Fruit fly (Drosophila melanogaster): ENCODE data around the gene GATAe.

The GATAe gene

dm6 chr3R:16009030-16009429 is at the start of gene GATAe (continued):
- TF ChIP-seq CG14965 (GFP tag; optimal IDR thresholded peaks at IDR 0.05; ENCODE audit: borderline replicate concordance), result no peak
- no peak for TF ChIP-seq Ada2b (GFP tag; IDR thresholded peaks at IDR 0.05)
- TF ChIP-seq CG34422 (GFP tag; IDR thresholded peaks at IDR 0.05), result no peak
- TF ChIP-seq NC2β (GFP tag; optimal IDR thresholded peaks at IDR 0.05), result no peak
- TF ChIP-seq sisA (GFP tag; IDR thresholded peaks at IDR 0.05), result no peak
- no peak for TF ChIP-seq CG6791 (GFP tag; IDR thresholded peaks at IDR 0.05; ENCODE audit: partially characterized antibody)
- TF ChIP-seq gfzf (GFP tag; optimal IDR thresholded peaks at IDR 0.05), result no peak
- no peak for TF ChIP-seq crc (GFP tag; optimal IDR thresholded peaks at IDR 0.05)
- TF ChIP-seq CG4424 (GFP tag; optimal IDR thresholded peaks at IDR 0.05), result no peak
- no peak for TF ChIP-seq CG11696 (GFP tag; IDR thresholded peaks at IDR 0.05)
- TF ChIP-seq Hr51 (GFP tag; optimal IDR thresholded peaks at IDR 0.05), result no peak
- no peak for TF ChIP-seq fru (optimal IDR thresholded peaks at IDR 0.05)
- peak in 1 of 2 experiments; percentile 2 for TF ChIP-seq Pdp1 (GFP tag; optimal IDR thresholded peaks at IDR 0.05)
- TF ChIP-seq CG3281 (GFP tag; optimal IDR thresholded peaks at IDR 0.05), result no peak
- TF ChIP-seq bab2 (GFP tag; optimal IDR thresholded peaks at IDR 0.05), result no peak
- TF ChIP-seq Nf-YC (tag; optimal IDR thresholded peaks at IDR 0.05), result peak; percentile 20
- no peak for TF ChIP-seq zen (tag; optimal IDR thresholded peaks at IDR 0.05)
- no peak for TF ChIP-seq Dbx (GFP tag; IDR thresholded peaks at IDR 0.05)
- no peak for TF ChIP-seq CG43689 (GFP tag; IDR thresholded peaks at IDR 0.05)
- TF ChIP-seq unpg (GFP tag; optimal IDR thresholded peaks at IDR 0.05), result no peak
- no peak for TF ChIP-seq CG15514 (GFP tag; optimal IDR thresholded peaks at IDR 0.05)
- TF ChIP-seq CG13123 (GFP tag; optimal IDR thresholded peaks at IDR 0.05), result no peak
- TF ChIP-seq CG12299 (tag; optimal IDR thresholded peaks at IDR 0.05), result no peak
- no peak for TF ChIP-seq YL-1 (GFP tag; optimal IDR thresholded peaks at IDR 0.05)
- TF ChIP-seq CG1602 (GFP tag; optimal IDR thresholded peaks at IDR 0.05), result no peak
- no peak for TF ChIP-seq cg (GFP tag; optimal IDR thresholded peaks at IDR 0.05)
- TF ChIP-seq CG17359 (tag; optimal IDR thresholded peaks at IDR 0.05), result no peak
- TF ChIP-seq bbx (GFP tag; IDR thresholded peaks at IDR 0.05; ENCODE audit: partially characterized antibody), result 0 out of 2 replicates have a peak, but pooled peaks have one; percentile 14
- TF ChIP-seq Sry-β (GFP tag; optimal IDR thresholded peaks at IDR 0.05), result peak; percentile 48
- TF ChIP-seq CG30403 (GFP tag; optimal IDR thresholded peaks at IDR 0.05), result no peak
- TF ChIP-seq ATbp (GFP tag; optimal IDR thresholded peaks at IDR 0.05), result no peak
- no peak for TF ChIP-seq ERR (GFP tag; optimal IDR thresholded peaks at IDR 0.05)
- TF ChIP-seq Adf1 (GFP tag; IDR thresholded peaks at IDR 0.05), result no peak
- no peak for TF ChIP-seq slp2 (GFP tag; optimal IDR thresholded peaks at IDR 0.05)
- no peak for TF ChIP-seq grau (tag; optimal IDR thresholded peaks at IDR 0.05)
- TF ChIP-seq kay (GFP tag; optimal IDR thresholded peaks at IDR 0.05), result peak; percentile 27
- no peak for TF ChIP-seq schlank (tag; optimal IDR thresholded peaks at IDR 0.05)
- TF ChIP-seq CG12104 (GFP tag; optimal IDR thresholded peaks at IDR 0.05), result no peak
- no peak for TF ChIP-seq CG2199 (GFP tag; IDR thresholded peaks at IDR 0.05)
- no peak for TF ChIP-seq CG3726 (GFP tag; IDR thresholded peaks at IDR 0.05)
- no peak for TF ChIP-seq abd-A (tag; optimal IDR thresholded peaks at IDR 0.05)
- TF ChIP-seq crp (GFP tag; optimal IDR thresholded peaks at IDR 0.05), result no peak
- TF ChIP-seq MTF-1 (GFP tag; optimal IDR thresholded peaks at IDR 0.05; ENCODE audit: borderline replicate concordance), result no peak
- TF ChIP-seq fd102C (GFP tag; optimal IDR thresholded peaks at IDR 0.05), result no peak
- no peak for TF ChIP-seq CG8290 (GFP tag; optimal IDR thresholded peaks at IDR 0.05)
- peak in 1 of 2 experiments; percentile 17 for TF ChIP-seq CG8290 (tag; optimal IDR thresholded peaks at IDR 0.05)
- TF ChIP-seq Med (GFP tag), result peak; percentile 47
- no peak for TF ChIP-seq mld (GFP tag; IDR thresholded peaks at IDR 0.05; ENCODE audit: partially characterized antibody)
- no peak for TF ChIP-seq CG11093 (GFP tag; IDR thresholded peaks at IDR 0.05)
- TF ChIP-seq lbe (GFP tag; optimal IDR thresholded peaks at IDR 0.05), result no peak
- TF ChIP-seq exex (tag; optimal IDR thresholded peaks at IDR 0.05), result peak; percentile 50
- TF ChIP-seq Optix (GFP tag; IDR thresholded peaks at IDR 0.05), result no peak

Measured in whole organism, embryonic.